Comparison of ENCODE assay signal across 3 fruit fly cellular contexts in the genomic region with DNA sequence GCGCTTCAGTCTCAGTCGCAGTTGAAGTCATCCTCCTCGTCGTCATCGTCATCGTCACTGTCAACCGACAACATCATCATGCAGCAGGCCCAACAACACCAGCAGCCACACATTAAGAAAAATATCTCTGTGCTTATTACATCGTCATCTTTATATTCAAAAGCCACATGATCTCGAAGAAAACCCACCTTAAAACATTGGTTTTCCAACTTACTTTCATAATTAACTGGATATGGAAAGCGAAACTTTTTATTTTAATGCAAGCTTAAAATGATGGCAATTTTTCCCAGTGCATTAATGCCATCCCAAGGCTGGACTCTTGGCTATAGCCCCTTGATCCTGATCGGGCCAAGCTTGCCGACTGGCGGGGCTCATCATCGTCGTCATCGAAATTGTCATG.
TF ChIP-seq lines count a peak whose summit lies in the region.

No protein-coding gene starts in this region.

TF ChIP-seq in whole organism, embryonic, 481 proteins besides CTCF, POLR2A, EP300 and RAD21 (continued from another document):
- TF ChIP-seq bsh (GFP tag; optimal IDR thresholded peaks at IDR 0.05; lab: Kevin White, UChicago) (peak; percentile 7 to 28), CG2129 (GFP tag; IDR thresholded peaks at IDR 0.05; lab: Robert Waterston, UW; ENCODE audit: partially characterized antibody) (no peak), CG2712 (tag; optimal IDR thresholded peaks at IDR 0.05; lab: Kevin White, UChicago) (peak; percentile 7), gem (tag; optimal IDR thresholded peaks at IDR 0.05; lab: Kevin White, UChicago) (peak; percentile 15), HLH54F (GFP tag; optimal IDR thresholded peaks at IDR 0.05; lab: Kevin White, UChicago) (no peak), Bgb (GFP tag; IDR thresholded peaks at IDR 0.05; lab: Robert Waterston, UW; ENCODE audit: partially characterized antibody) (no peak), vfl (GFP tag; optimal IDR thresholded peaks at IDR 0.05; lab: Kevin White, UChicago) (no peak), HHEX (GFP tag; optimal IDR thresholded peaks at IDR 0.05; lab: Kevin White, UChicago) (no peak)

TF ChIP-seq in whole organism, prepupa, 60 proteins besides CTCF, POLR2A, EP300 and RAD21 (continued from another document):
- TF ChIP-seq Blimp-1 (GFP tag; optimal IDR thresholded peaks at IDR 0.05; lab: Kevin White, UChicago) (no peak), CG34406 (GFP tag; optimal IDR thresholded peaks at IDR 0.05; lab: Kevin White, UChicago) (peak; percentile 67), Eip93F (GFP tag; optimal IDR thresholded peaks at IDR 0.05; lab: Kevin White, UChicago) (no peak), CG1621 (tag; optimal IDR thresholded peaks at IDR 0.05; lab: Kevin White, UChicago) (peak; percentile 85), salr (GFP tag; optimal IDR thresholded peaks at IDR 0.05; lab: Kevin White, UChicago) (peak; percentile 21 to 74), CG16779 (tag; optimal IDR thresholded peaks at IDR 0.05; lab: Kevin White, UChicago) (peak; percentile 37), ss (GFP tag; optimal IDR thresholded peaks at IDR 0.05; lab: Kevin White, UChicago) (peak; percentile 67 to 79), CG6854 (GFP tag; optimal IDR thresholded peaks at IDR 0.05; lab: Kevin White, UChicago) (no peak), Sox102F (GFP tag; optimal IDR thresholded peaks at IDR 0.05; lab: Kevin White, UChicago) (peak; percentile 79), CG9139 (GFP tag; optimal IDR thresholded peaks at IDR 0.05; lab: Kevin White, UChicago) (peak; percentile 61), cyc (GFP tag; optimal IDR thresholded peaks at IDR 0.05; lab: Kevin White, UChicago) (peak; percentile 71), spab (GFP tag; optimal IDR thresholded peaks at IDR 0.05; lab: Kevin White, UChicago) (peak; percentile 74), eg (GFP tag; IDR thresholded peaks at IDR 0.05; lab: Robert Waterston, UW) (no peak), lz (GFP tag; optimal IDR thresholded peaks at IDR 0.05; lab: Kevin White, UChicago) (peak; percentile 74), esn (GFP tag; optimal IDR thresholded peaks at IDR 0.05; lab: Kevin White, UChicago) (peak; percentile 77), CG11902 (GFP tag; optimal IDR thresholded peaks at IDR 0.05; lab: Kevin White, UChicago) (peak; percentile 63), Sox15 (GFP tag; optimal IDR thresholded peaks at IDR 0.05; lab: Kevin White, UChicago) (peak; percentile 56), fkh (GFP tag; optimal IDR thresholded peaks at IDR 0.05; lab: Kevin White, UChicago) (no peak), dsx (GFP tag; optimal IDR thresholded peaks at IDR 0.05; lab: Kevin White, UChicago; ENCODE audit: poor library complexity, severe bottlenecking) (peak; percentile 83), CG8319 (GFP tag; optimal IDR thresholded peaks at IDR 0.05; lab: Kevin White, UChicago) (peak; percentile 74), Sox14 (GFP tag; optimal IDR thresholded peaks at IDR 0.05; lab: Kevin White, UChicago) (peak; percentile 76), CG8119 (GFP tag; IDR thresholded peaks at IDR 0.05; lab: Robert Waterston, UW) (peak; percentile 61; the same call in 1 of the 3 replicates), dac (GFP tag; optimal IDR thresholded peaks at IDR 0.05; lab: Kevin White, UChicago) (peak; percentile 24), achi (GFP tag; optimal IDR thresholded peaks at IDR 0.05; lab: Kevin White, UChicago) (peak; percentile 72), CG10669 (GFP tag; optimal IDR thresholded peaks at IDR 0.05; lab: Kevin White, UChicago) (peak; percentile 85), topi (GFP tag; optimal IDR thresholded peaks at IDR 0.05; lab: Kevin White, UChicago) (peak; percentile 70), CG6276 (GFP tag; optimal IDR thresholded peaks at IDR 0.05; lab: Kevin White, UChicago) (peak; percentile 11), Met (GFP tag; optimal IDR thresholded peaks at IDR 0.05; lab: Kevin White, UChicago) (peak; percentile 76), CG8632 (GFP tag; optimal IDR thresholded peaks at IDR 0.05; lab: Kevin White, UChicago) (peak; percentile 69), Hr39 (GFP tag; optimal IDR thresholded peaks at IDR 0.05; lab: Kevin White, UChicago) (peak; percentile 73), Smox (GFP tag; optimal IDR thresholded peaks at IDR 0.05; lab: Kevin White, UChicago) (peak; percentile 69), CG6163 (GFP tag; IDR thresholded peaks at IDR 0.05; lab: Robert Waterston, UW) (peak; percentile 85), CG15336 (GFP tag; IDR thresholded peaks at IDR 0.05; lab: Robert Waterston, UW) (peak; percentile 42; the same call in 1 of the 2 replicates), OdsH (GFP tag; optimal IDR thresholded peaks at IDR 0.05; lab: Kevin White, UChicago) (peak; percentile 83), Lpt (GFP tag; optimal IDR thresholded peaks at IDR 0.05; lab: Kevin White, UChicago) (peak; percentile 48), Ets96B (tag; optimal IDR thresholded peaks at IDR 0.05; lab: Kevin White, UChicago) (peak; percentile 88), acj6 (GFP tag; optimal IDR thresholded peaks at IDR 0.05; lab: Kevin White, UChicago) (peak; percentile 80), Hr38 (GFP tag; optimal IDR thresholded peaks at IDR 0.05; lab: Kevin White, UChicago) (no peak)

TF ChIP-seq in whole organism, wandering third instar larva, 38 proteins besides CTCF, POLR2A, EP300 and RAD21 (continued from another document):
- no peak for TF ChIP-seq tai (GFP tag; optimal IDR thresholded peaks at IDR 0.05; lab: Kevin White, UChicago)
- TF ChIP-seq fru (GFP tag; optimal IDR thresholded peaks at IDR 0.05; lab: Kevin White, UChicago), result peak; percentile 79
- TF ChIP-seq Jra (GFP tag; optimal IDR thresholded peaks at IDR 0.05; lab: Kevin White, UChicago), result no peak
- TF ChIP-seq CG9705 (GFP tag; optimal IDR thresholded peaks at IDR 0.05; lab: Kevin White, UChicago), result no peak
- TF ChIP-seq Abd-B (GFP tag; optimal IDR thresholded peaks at IDR 0.05; lab: Kevin White, UChicago), result no peak
- no peak for TF ChIP-seq Vsx2 (GFP tag; optimal IDR thresholded peaks at IDR 0.05; lab: Kevin White, UChicago; ENCODE audit: partially characterized antibody)
